Worm (Caenorhabditis elegans) whole organism, L4 larva: Measurements from ENCODE around the gene D1086.17.

Experiments
- aha-1 ChIP-seq: fragments of 150-350 bp; peaks from one replicate; lab custom pipeline; 2014; ENCODE audit warnings: missing biosample characterization, missing genetic modification characterization
- ceh-32 ChIP-seq: sonication (generic microtip); optimal IDR thresholded peaks from 2 replicates; lab custom pipeline; 2016; ENCODE audit warnings: mild to moderate bottlenecking, missing genetic modification characterization, missing compliant biosample characterization; ENCODE audit not compliant: poor library complexity
- dmd-8 ChIP-seq: fragments of 200-800 bp; sonication (Bioruptor generic); IDR thresholded peaks from 2 replicates; pipeline ENCODE4 v1.3.6; 2022; ENCODE audit warnings: missing genetic modification characterization, missing compliant biosample characterization
- fkh-10 ChIP-seq: fragments of 150-350 bp; optimal IDR thresholded peaks from 2 replicates; lab custom pipeline; 2014; ENCODE audit warnings: missing biosample characterization, missing genetic modification reagents, missing genetic modification characterization
- lim-7 ChIP-seq: fragments of 200-800 bp; sonication (Bioruptor generic); IDR thresholded peaks from 2 replicates; pipeline ENCODE4 v1.3.6; 2022; ENCODE audit warnings: missing genetic modification characterization, missing compliant biosample characterization
- lin-15B ChIP-seq: fragments of 150-350 bp; sonication (generic microtip); optimal IDR thresholded peaks from 3 replicates; lab custom pipeline; 2014; ENCODE audit warnings: missing biosample characterization, missing genetic modification characterization
- set-16 ChIP-seq: fragments of 200-800 bp; sonication (Bioruptor generic); IDR thresholded peaks from 2 replicates; pipeline ENCODE4 v1.3.6; 2022; ENCODE audit warnings: missing genetic modification reagents, missing genetic modification characterization, missing compliant biosample characterization
- tra-1 ChIP-seq: fragments of 200-800 bp; sonication (Bioruptor generic); IDR thresholded peaks from 2 replicates; pipeline ENCODE4 v1.3.6; 2022; ENCODE audit warnings: missing genetic modification reagents, missing genetic modification characterization, missing compliant biosample characterization
- unc-62 ChIP-seq, 3 experiments: fragments of 150-350 bp in 1 of 3; sonication (generic microtip); optimal IDR thresholded peaks in 2 of 3; peaks in 1 of 3; 1 replicate in 1 of 3; 2 replicates in 2 of 3; lab custom pipeline; 2014 to 2017; ENCODE audit warnings: missing biosample characterization in 3 of 3, missing genetic modification characterization in 3 of 3, missing genetic modification reagents in 3 of 3, missing genotype in 1 of 3
- zfp-3 ChIP-seq: fragments of 200-800 bp; sonication (Bioruptor generic); conservative IDR thresholded peaks from 2 replicates; pipeline ENCODE4 v1.3.6; 2022; ENCODE audit warnings: missing genetic modification reagents, missing genetic modification characterization, missing compliant biosample characterization
- zip-2 ChIP-seq: fragments of 150-350 bp; optimal IDR thresholded peaks from 2 replicates; lab custom pipeline; 2014; ENCODE audit warnings: missing biosample characterization, missing genetic modification characterization

Gene D1086.17

ce11 chrV:14110042-14110441 is 42.4 kb downstream of the D1086.17 start, which contains the start of gene H39E23.2:
Gene H39E23.2, plus strand, starts transcription at chrV:14110342.
- TF ChIP-seq zfp-3 (GFP tag; lab: Robert Waterston, UW) = no peak
- no peak for TF ChIP-seq fkh-10
- no peak for TF ChIP-seq zip-2 (tag; lab: Kevin White, UChicago)
- TF ChIP-seq lim-7 = no peak
- TF ChIP-seq aha-1 (tag; lab: Kevin White, UChicago) = no peak
- no peak for TF ChIP-seq tra-1 (GFP tag; lab: Robert Waterston, UW)
- no peak for TF ChIP-seq lin-15B (tag; lab: Kevin White, UChicago)
- no peak for TF ChIP-seq dmd-8 (GFP tag; lab: Robert Waterston, UW)

- peak in 1 of 2 experiments; percentile 75 for TF ChIP-seq unc-62 (GFP tag; optimal IDR thresholded peaks at IDR 0.05 in 1 of 2; lab: Kevin White, UChicago)
- no peak for TF ChIP-seq unc-62 (tag; optimal IDR thresholded peaks at IDR 0.05; lab: Kevin White, UChicago)
- TF ChIP-seq ceh-32 = no peak
- peak; percentile 71 for TF ChIP-seq set-16 (GFP tag; lab: Robert Waterston, UW)
Observed at ce11 chrV:14120674-14121073, 53.0 kb downstream of the D1086.17 start.
